Fruit fly (Drosophila melanogaster) whole organism, embryonic: Measurements from ENCODE around the gene SdicC.
"Not testable (repeated sequence)": the region's sequence is repeated elsewhere in the genome, so short reads cannot be mapped to it uniquely, and the experiment has no call there.

Experiments used
- Blimp-1 ChIP-seq: fragments of 200-800 bp; sonication (Bioruptor generic); optimal IDR thresholded peaks from 3 replicates; lab custom pipeline; 2018; ENCODE audit warnings: missing biosample characterization, missing genetic modification characterization, mild to moderate bottlenecking, moderate library complexity, missing genetic modification reagents
- CG10462 ChIP-seq: fragments of 200-800 bp; sonication (Bioruptor generic); optimal IDR thresholded peaks from 2 replicates; lab custom pipeline; 2016; ENCODE audit warnings: missing biosample characterization, missing genetic modification characterization
- CG12299 ChIP-seq: fragments of 200-800 bp; sonication (Bioruptor generic); optimal IDR thresholded peaks from 2 replicates; lab custom pipeline; 2018; ENCODE audit warnings: missing biosample characterization, mild to moderate bottlenecking, missing genetic modification characterization
- CG2875 ChIP-seq: fragments of 200-800 bp; sonication (Bioruptor generic); optimal IDR thresholded peaks from 2 replicates; lab custom pipeline; 2017; ENCODE audit warnings: missing biosample characterization, mild to moderate bottlenecking, missing genetic modification characterization, missing genetic modification reagents
- Fer1 ChIP-seq: fragments of 200-800 bp; sonication (Bioruptor generic); optimal IDR thresholded peaks from 2 replicates; lab custom pipeline; 2017; ENCODE audit warnings: missing biosample characterization, mild to moderate bottlenecking, missing genetic modification characterization
- HLH3B ChIP-seq: fragments of 200-800 bp; sonication (Bioruptor generic); IDR thresholded peaks from 2 replicates; pipeline ENCODE4 v1.3.6; 2022; ENCODE audit warnings: missing biosample characterization, missing genetic modification characterization
- Stat92E ChIP-seq, 3 experiments: fragments of >200 bp in 2 of 3; fragments of 200-800 bp in 1 of 3; sonication (Bioruptor generic) in 1 of 3; optimal IDR thresholded peaks; 2 replicates each; lab custom pipeline; 2017 to 2019; ENCODE audit warnings: missing biosample characterization in 3 of 3, missing genetic modification characterization in 3 of 3, mild to moderate bottlenecking in 1 of 3, moderate library complexity in 1 of 3
- bsh ChIP-seq, 2 experiments: fragments of 200-800 bp; sonication (Bioruptor generic); optimal IDR thresholded peaks; 2 replicates each; lab custom pipeline; 2017 to 2018; ENCODE audit warnings: mild to moderate bottlenecking in 2 of 2, missing biosample characterization in 2 of 2, missing genetic modification characterization in 2 of 2, moderate library complexity in 1 of 2
- dimm ChIP-seq: fragments of 200-800 bp; sonication (Bioruptor generic); IDR thresholded peaks from 2 replicates; pipeline ENCODE4 v1.3.6; 2022; ENCODE audit warnings: missing biosample characterization, missing genetic modification characterization
- fd64A ChIP-seq: fragments of 200-800 bp; sonication (Bioruptor generic); optimal IDR thresholded peaks from 3 replicates; lab custom pipeline; 2018; ENCODE audit warnings: missing biosample characterization, mild to moderate bottlenecking, missing genetic modification characterization
- onecut ChIP-seq: fragments of 200-800 bp; sonication (Bioruptor generic); IDR thresholded peaks from 2 replicates; pipeline ENCODE4 v1.3.6; 2022; ENCODE audit warnings: missing biosample characterization, missing genetic modification characterization
- pan ChIP-seq, 4 experiments: fragments of >200 bp in 3 of 4; fragments of 200-800 bp in 1 of 4; sonication (Bioruptor generic) in 1 of 4; optimal IDR thresholded peaks in 3 of 4; IDR thresholded peaks in 1 of 4; 2 replicates each; pipeline versions ENCODE4 v1.3.6 to Lab custom; 2017 to 2022; ENCODE audit warnings: missing biosample characterization in 2 of 4, missing genetic modification characterization in 2 of 4, mixed read lengths in 1 of 4
- tgo ChIP-seq: fragments of 200-800 bp; sonication (Bioruptor generic); IDR thresholded peaks from 3 replicates; pipeline ENCODE4 v1.3.6; 2022; ENCODE audit warnings: missing biosample characterization, missing genetic modification characterization
- ttk ChIP-seq: fragments of 200-800 bp; sonication (Bioruptor generic); IDR thresholded peaks from 2 replicates; pipeline ENCODE4 v2.1.2; 2022; ENCODE audit warnings: missing biosample characterization, missing genetic modification characterization

DNA sequence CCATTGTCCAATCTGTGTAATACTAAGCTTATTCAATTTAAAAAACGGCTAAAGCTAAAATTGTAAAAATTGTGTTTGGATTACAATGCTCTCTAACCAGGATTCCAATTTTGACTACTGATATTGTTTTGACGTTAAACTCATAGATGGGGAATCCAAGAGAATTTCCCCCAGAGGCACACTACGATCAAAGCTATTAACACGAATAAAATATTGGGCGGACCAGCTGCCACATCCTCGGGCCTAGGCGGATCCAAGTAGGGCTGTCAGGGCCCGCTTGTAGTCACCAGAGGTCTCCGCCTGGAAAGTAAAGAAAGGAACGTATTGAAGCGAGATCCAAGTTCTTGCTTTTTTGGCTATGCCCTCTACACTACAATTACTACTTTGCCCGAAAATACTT, 15.2 kb downstream of the SdicC start, which contains the start of gene SdicA:
- TF ChIP-seq dimm (GFP tag; lab: Robert Waterston, UW); Stat92E (GFP tag; optimal IDR thresholded peaks at IDR 0.05; lab: Kevin White, UChicago); HLH3B (GFP tag; lab: Robert Waterston, UW); CG2875 (GFP tag; lab: Kevin White, UChicago); CG12299; Blimp-1 (GFP tag; lab: Kevin White, UChicago); pan (optimal IDR thresholded peaks at IDR 0.05; lab: Kevin White, UChicago); pan (GFP tag; optimal IDR thresholded peaks at IDR 0.05 in 1 of 2, IDR thresholded peaks at IDR 0.05 in 1 of 2); onecut (GFP tag; lab: Robert Waterston, UW); bsh (GFP tag; optimal IDR thresholded peaks at IDR 0.05; lab: Kevin White, UChicago); fd64A; ttk; CG10462 (GFP tag; lab: Kevin White, UChicago); tgo; Fer1: not testable (repeated sequence)
